Worm (Caenorhabditis elegans) whole organism, mixed stage, embryonic: Measurements from ENCODE around the gene klc-1.

Experiments
- ceh-83 ChIP-seq: fragments of 200-800 bp; sonication (Bioruptor generic); optimal IDR thresholded peaks from 2 replicates; lab custom pipeline; 2018; ENCODE audit warnings: mild to moderate bottlenecking, missing genetic modification characterization, missing compliant biosample characterization
- drap-1 ChIP-seq: fragments of 200-800 bp; sonication (Bioruptor generic); optimal IDR thresholded peaks from 3 replicates; lab custom pipeline; 2018; ENCODE audit warnings: mild to moderate bottlenecking, missing genetic modification characterization, missing compliant biosample characterization
- elt-3 ChIP-seq: fragments of 150-350 bp; optimal IDR thresholded peaks from 2 replicates; lab custom pipeline; 2014; ENCODE audit warnings: missing biosample characterization, missing genetic modification characterization
- lin-13 ChIP-seq: fragments of 150-350 bp; optimal IDR thresholded peaks from 2 replicates; lab custom pipeline; 2014; ENCODE audit warnings: missing biosample characterization, missing genetic modification characterization
- nhr-12 ChIP-seq: fragments of 150-350 bp; optimal IDR thresholded peaks from 2 replicates; lab custom pipeline; 2014; ENCODE audit warnings: missing biosample characterization, missing genetic modification characterization
- nhr-237 ChIP-seq: fragments of 150-350 bp; optimal IDR thresholded peaks from 2 replicates; lab custom pipeline; 2014; ENCODE audit warnings: missing biosample characterization, missing genetic modification characterization
- pha-4 ChIP-seq: fragments of 150-350 bp; optimal IDR thresholded peaks from 2 replicates; lab custom pipeline; 2018; ENCODE audit warnings: missing biosample characterization, missing genetic modification reagents, missing genetic modification characterization
- snpc-4 ChIP-seq: fragments of 150-350 bp; optimal IDR thresholded peaks from 2 replicates; lab custom pipeline; 2014; ENCODE audit warnings: missing biosample characterization, missing genetic modification characterization
- tbx-8 ChIP-seq: fragments of 200-800 bp; sonication (Bioruptor generic); optimal IDR thresholded peaks from 2 replicates; lab custom pipeline; 2018; ENCODE audit warnings: mild to moderate bottlenecking, missing genetic modification characterization, moderate library complexity, missing compliant biosample characterization
- unc-39 ChIP-seq: fragments of 150-350 bp; optimal IDR thresholded peaks from 2 replicates; lab custom pipeline; 2014; ENCODE audit warnings: missing biosample characterization, missing genetic modification characterization
- zip-8 ChIP-seq: fragments of 150-350 bp; optimal IDR thresholded peaks from 2 replicates; lab custom pipeline; 2014; ENCODE audit warnings: missing biosample characterization, missing genetic modification characterization

DNA sequence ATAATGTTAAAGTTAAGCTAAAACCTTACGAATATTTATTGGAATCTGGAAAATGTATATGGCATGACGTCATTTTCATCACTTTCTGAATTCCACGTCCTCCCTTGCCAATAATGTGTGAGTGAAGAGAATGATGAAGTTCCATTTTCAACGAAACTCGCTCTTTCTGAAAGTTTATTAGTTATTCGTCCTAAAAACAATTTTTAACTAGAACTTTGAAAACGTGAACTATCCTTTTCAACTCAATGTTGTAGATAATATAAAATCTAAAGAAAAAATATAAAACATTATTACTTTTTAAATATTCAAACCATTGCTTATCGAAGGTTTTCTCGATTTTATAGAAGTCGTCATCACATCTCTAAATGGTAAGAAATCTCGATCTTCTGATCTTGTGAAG lies 6.0 kb downstream of the klc-1 start, which contains the start of gene M7.7:
- TF ChIP-seq nhr-12 (tag; lab: Kevin White, UChicago) = no peak
- no peak for TF ChIP-seq lin-13
- TF ChIP-seq nhr-237 (tag; lab: Kevin White, UChicago) = no peak
- TF ChIP-seq drap-1 (GFP tag; lab: Kevin White, UChicago) = no peak
- no peak for TF ChIP-seq pha-4 (tag; lab: Kevin White, UChicago)
- no peak for TF ChIP-seq zip-8
- no peak for TF ChIP-seq snpc-4 (tag; lab: Kevin White, UChicago)
- TF ChIP-seq ceh-83 (GFP tag; lab: Kevin White, UChicago) = no peak
- no peak for TF ChIP-seq unc-39 (tag; lab: Kevin White, UChicago)
- no peak for TF ChIP-seq tbx-8 (GFP tag; lab: Kevin White, UChicago)
- TF ChIP-seq elt-3 (tag; lab: Kevin White, UChicago) = no peak
